Worm (Caenorhabditis elegans): ENCODE results near the gene idpb-4.

idpb-4 gene

ce11 chrII:8701619-8702350, 35.6 kb downstream of the idpb-4 start, which contains the start of gene sphk-1:
sphk-1 (minus strand) TSS chrII:8701669.
- no peak for TF ChIP-seq madf-9 (GFP tag; conservative IDR thresholded peaks at IDR 0.05)
- TF ChIP-seq egl-27 (tag; optimal IDR thresholded peaks at IDR 0.05) = no peak
- no peak for TF ChIP-seq nhr-77 (tag; optimal IDR thresholded peaks at IDR 0.05)
- no peak for TF ChIP-seq zip-11 (GFP tag; IDR thresholded peaks at IDR 0.05)
- TF ChIP-seq ZK546.5 (tag; optimal IDR thresholded peaks at IDR 0.05) = no peak
- TF ChIP-seq mes-2 (tag; optimal IDR thresholded peaks at IDR 0.05; ENCODE audit: poor library complexity, severe bottlenecking) = no peak
- no peak for TF ChIP-seq nhr-41 (GFP tag; IDR thresholded peaks at IDR 0.05)
- no peak for TF ChIP-seq fos-1 (tag; optimal IDR thresholded peaks at IDR 0.05)
- no peak for TF ChIP-seq ceh-44 (GFP tag; IDR thresholded peaks at IDR 0.05)
- TF ChIP-seq nhr-237 (tag; optimal IDR thresholded peaks at IDR 0.05) = no peak
- no peak for TF ChIP-seq mep-1 (tag; optimal IDR thresholded peaks at IDR 0.05)
- no peak for TF ChIP-seq jun-1 (tag; optimal IDR thresholded peaks at IDR 0.05)
- TF ChIP-seq F10B5.3 (tag; optimal IDR thresholded peaks at IDR 0.05) = no peak
- TF ChIP-seq nhr-42 (GFP tag; IDR thresholded peaks at IDR 0.05) = no peak
- no peak for TF ChIP-seq lin-29 (GFP tag; IDR thresholded peaks at IDR 0.05)
- no peak for TF ChIP-seq unc-39 (tag; optimal IDR thresholded peaks at IDR 0.05)

DNA sequence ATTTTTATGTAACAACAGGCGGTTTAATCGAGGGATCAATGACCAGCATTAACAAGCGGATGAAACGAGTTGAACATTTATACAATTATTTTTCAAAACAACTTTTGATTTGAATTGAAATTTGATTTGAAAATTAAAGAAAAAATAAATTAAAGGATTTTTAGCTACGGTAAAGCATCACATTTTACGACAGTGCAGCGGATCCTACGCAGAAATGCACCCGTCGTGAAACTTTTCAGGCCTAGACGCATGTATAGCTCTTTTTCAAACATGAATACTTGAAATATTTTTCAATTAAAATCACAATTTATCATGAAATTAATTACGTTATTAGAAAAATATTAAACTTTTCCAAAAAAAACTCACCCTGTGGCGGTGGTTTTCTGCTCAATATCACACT, 36.3 kb downstream of the idpb-4 start:
- TF ChIP-seq lsy-2 (tag; optimal IDR thresholded peaks at IDR 0.05) = peak in 1 of 2 experiments; percentile 84
- peak in 1 of 2 experiments; percentile 49 for TF ChIP-seq unc-62 (GFP tag; optimal IDR thresholded peaks at IDR 0.05 in 1 of 2)
- no peak for TF ChIP-seq unc-62 (tag; optimal IDR thresholded peaks at IDR 0.05)
- no peak for TF ChIP-seq madf-9 (GFP tag; conservative IDR thresholded peaks at IDR 0.05)

- TF ChIP-seq ama-1 (optimal IDR thresholded peaks at IDR 0.05) = peak; percentile 45
- TF ChIP-seq unc-62 (GFP tag; optimal IDR thresholded peaks at IDR 0.05 in 1 of 2) = peak in 1 of 2 experiments; percentile 31
- no peak for TF ChIP-seq unc-62 (tag; optimal IDR thresholded peaks at IDR 0.05)
- no peak for TF ChIP-seq F37D6.2 (tag; optimal IDR thresholded peaks at IDR 0.05)
Observed at ce11 chrII:8698828-8699227, 38.5 kb downstream of the idpb-4 start, which contains the start of gene chdh-1. chdh-1 (minus strand) TSS chrII:8698928.

DNA sequence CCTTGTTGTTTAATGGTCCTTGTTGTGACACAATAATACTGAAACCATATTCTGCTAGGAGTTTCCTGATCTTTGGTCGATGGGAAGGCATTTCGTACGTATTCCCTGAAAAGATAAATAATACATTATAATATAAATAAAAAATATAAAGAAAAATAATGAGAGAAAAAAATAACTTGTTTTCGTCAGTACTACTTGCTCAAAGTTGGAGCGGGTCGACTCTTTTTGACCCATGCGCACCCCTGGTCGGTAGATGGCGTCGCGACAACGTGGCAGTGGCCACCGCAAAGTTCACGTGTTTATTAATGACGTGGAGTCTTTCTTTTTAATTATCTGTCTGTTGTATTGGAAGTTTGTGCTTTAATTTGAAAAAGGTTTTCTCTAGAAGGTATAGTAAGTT, 41.6 kb downstream of the idpb-4 start, which contains the start of gene C34C6.10:
Gene C34C6.10 (minus strand): TSS at position 101 of the 400 bp plus-strand sequence.
- TF ChIP-seq mdt-29 (GFP tag; IDR thresholded peaks at IDR 0.05) (no peak), daf-12 (tag; optimal IDR thresholded peaks at IDR 0.05) (no peak), F49E8.2 (tag; optimal IDR thresholded peaks at IDR 0.05; ENCODE audit: borderline replicate concordance) (no peak), ceh-28 (tag; optimal IDR thresholded peaks at IDR 0.05) (no peak), nhr-41 (GFP tag; IDR thresholded peaks at IDR 0.05) (no peak), ZK337.2 (GFP tag; IDR thresholded peaks at IDR 0.05) (no peak), ctbp-1 (GFP tag; IDR thresholded peaks at IDR 0.05) (no peak), ama-1 (optimal IDR thresholded peaks at IDR 0.05) (no peak), R02D3.7 (tag; optimal IDR thresholded peaks at IDR 0.05) (no peak), T20F7.1 (GFP tag; optimal IDR thresholded peaks at IDR 0.05) (no peak), skn-1 (tag; optimal IDR thresholded peaks at IDR 0.05) (no peak), daf-19 (GFP tag; conservative IDR thresholded peaks at IDR 0.05) (no peak), ceh-62 (tag; optimal IDR thresholded peaks at IDR 0.05) (no peak), hlh-11 (tag; optimal IDR thresholded peaks at IDR 0.05) (no peak), fos-1 (tag; optimal IDR thresholded peaks at IDR 0.05) (no peak), ceh-20 (GFP tag; IDR thresholded peaks at IDR 0.05) (no peak), tra-1 (GFP tag; IDR thresholded peaks at IDR 0.05) (no peak), spr-1 (tag; optimal IDR thresholded peaks at IDR 0.05) (no peak), gei-8 (GFP tag; optimal IDR thresholded peaks at IDR 0.05) (no peak), php-3 (GFP tag; IDR thresholded peaks at IDR 0.05) (no peak)

Data from whole organism, L4 larva.